Fruit fly (Drosophila melanogaster) whole organism, wandering third instar larva: ENCODE results near the gene CG31174.

ENCODE experiments used
- Abd-B ChIP-seq: fragments of >200 bp; optimal IDR thresholded peaks from 2 replicates; lab custom pipeline; 2017; ENCODE audit warnings: missing biosample characterization, missing genetic modification characterization
- CG9705 ChIP-seq: fragments of 200-800 bp; sonication (Bioruptor generic); optimal IDR thresholded peaks from 2 replicates; lab custom pipeline; 2018; ENCODE audit warnings: missing biosample characterization, mild to moderate bottlenecking, missing genetic modification characterization
- CrebA ChIP-seq: fragments of 200-800 bp; sonication (Bioruptor generic); optimal IDR thresholded peaks from 2 replicates; lab custom pipeline; 2016; ENCODE audit warnings: missing biosample characterization, mild to moderate bottlenecking, missing genetic modification characterization, borderline replicate concordance
- Dif ChIP-seq: fragments of 200-275, 200-300 bp; sonication (Bioruptor generic); optimal IDR thresholded peaks from 2 replicates; lab custom pipeline; 2018; ENCODE audit warnings: missing biosample characterization, missing genetic modification characterization; ENCODE audit not compliant: partially characterized antibody
- GATAd ChIP-seq: sonication (Bioruptor generic); optimal IDR thresholded peaks from 2 replicates; lab custom pipeline; 2016; ENCODE audit warnings: missing biosample characterization, missing genetic modification characterization
- HLH106 ChIP-seq: fragments of 200-800 bp; optimal IDR thresholded peaks from 3 replicates; lab custom pipeline; 2019; ENCODE audit warnings: missing biosample characterization, mild to moderate bottlenecking, missing genetic modification characterization, moderate library complexity
- Hnf4 ChIP-seq: fragments of 200-800 bp; sonication (Bioruptor generic); optimal IDR thresholded peaks from 2 replicates; lab custom pipeline; 2016; ENCODE audit warnings: missing biosample characterization, mild to moderate bottlenecking, missing genetic modification characterization
- Hr78 ChIP-seq: fragments of >200 bp; optimal IDR thresholded peaks from 2 replicates; lab custom pipeline; 2017; ENCODE audit warnings: missing biosample characterization, missing genetic modification characterization
- Hr83 ChIP-seq: fragments of 200-300 bp; sonication (Bioruptor generic); optimal IDR thresholded peaks from 2 replicates; lab custom pipeline; 2016; ENCODE audit warnings: missing biosample characterization, mild to moderate bottlenecking, missing genetic modification characterization, moderate library complexity; ENCODE audit not compliant: poor library complexity, severe bottlenecking
- Mio ChIP-seq: sonication (Bioruptor generic); optimal IDR thresholded peaks from 2 replicates; lab custom pipeline; 2016; ENCODE audit warnings: missing biosample characterization, missing genetic modification characterization
- Myc ChIP-seq: fragments of >200 bp; optimal IDR thresholded peaks from 2 replicates; lab custom pipeline; 2017
- N ChIP-seq: fragments of >200 bp; optimal IDR thresholded peaks from 2 replicates; lab custom pipeline; 2018; ENCODE audit warnings: missing biosample characterization, missing external identifiers, missing genetic modification characterization
- OdsH ChIP-seq: fragments of 200-800 bp; sonication (Bioruptor generic); optimal IDR thresholded peaks from 2 replicates; lab custom pipeline; 2016; ENCODE audit warnings: missing biosample characterization, mild to moderate bottlenecking, missing genetic modification characterization
- Rel ChIP-seq, 2 experiments: fragments of 200-800 bp; sonication (Bioruptor generic) in 1 of 2; optimal IDR thresholded peaks; 2 replicates in 1 of 2; 3 replicates in 1 of 2; lab custom pipeline; 2016 to 2019; ENCODE audit warnings: mild to moderate bottlenecking in 2 of 2, missing biosample characterization in 2 of 2, missing genetic modification characterization in 2 of 2, moderate library complexity in 1 of 2
- Sp1 ChIP-seq: fragments of 200-800 bp; sonication (Bioruptor generic); optimal IDR thresholded peaks from 3 replicates; lab custom pipeline; 2019; ENCODE audit warnings: missing biosample characterization, mild to moderate bottlenecking, missing genetic modification characterization, moderate library complexity
- br ChIP-seq: fragments of 200-800 bp; sonication (Bioruptor generic); optimal IDR thresholded peaks from 2 replicates; lab custom pipeline; 2016; ENCODE audit warnings: missing biosample characterization, missing genetic modification characterization
- brk ChIP-seq: fragments of 200-800 bp; sonication (Bioruptor generic); optimal IDR thresholded peaks from 2 replicates; lab custom pipeline; 2016; ENCODE audit warnings: missing biosample characterization, mild to moderate bottlenecking, missing genetic modification characterization
- dl ChIP-seq, 2 experiments: fragments of 175-275, 200-275 bp in 1 of 2; fragments of 200-275 bp in 1 of 2; sonication (Bioruptor generic); optimal IDR thresholded peaks; lab custom pipeline; 2018; ENCODE audit warnings: mild to moderate bottlenecking in 2 of 2, missing biosample characterization in 2 of 2, missing genetic modification characterization in 2 of 2, moderate library complexity in 2 of 2; ENCODE audit not compliant: partially characterized antibody in 2 of 2, insufficient read depth in 1 of 2
- dmrt93B ChIP-seq: fragments of 200-800 bp; sonication (Bioruptor generic); optimal IDR thresholded peaks from 2 replicates; lab custom pipeline; 2018; ENCODE audit warnings: missing biosample characterization, mild to moderate bottlenecking, missing genetic modification characterization
- dsf ChIP-seq: sonication (Bioruptor generic); optimal IDR thresholded peaks from 2 replicates; lab custom pipeline; 2016; ENCODE audit warnings: missing biosample characterization, missing genetic modification characterization, borderline replicate concordance
- ey ChIP-seq: fragments of 200-800 bp; sonication (Bioruptor generic); optimal IDR thresholded peaks from 2 replicates; lab custom pipeline; 2016; ENCODE audit warnings: missing biosample characterization, missing genetic modification characterization
- foxo ChIP-seq, 2 experiments: fragments of 200-800 bp; sonication (Bioruptor generic); optimal IDR thresholded peaks; 2 replicates in 1 of 2; 3 replicates in 1 of 2; lab custom pipeline; 2016 to 2017; ENCODE audit warnings: missing biosample characterization in 2 of 2, missing genetic modification characterization in 2 of 2
- fru ChIP-seq: fragments of 200-800 bp; sonication (Bioruptor generic); optimal IDR thresholded peaks from 3 replicates; lab custom pipeline; 2016; ENCODE audit warnings: missing biosample characterization, mild to moderate bottlenecking, missing genetic modification characterization
- h ChIP-seq: fragments of 200-800 bp; sonication (Bioruptor generic); optimal IDR thresholded peaks from 3 replicates; lab custom pipeline; 2016; ENCODE audit warnings: missing biosample characterization, mild to moderate bottlenecking, missing genetic modification characterization
- jim ChIP-seq: fragments of 175-275, 200-325 bp; sonication (Bioruptor generic); optimal IDR thresholded peaks from 2 replicates; lab custom pipeline; 2016; ENCODE audit warnings: missing biosample characterization, mild to moderate bottlenecking, missing genetic modification characterization
- lola ChIP-seq: fragments of >200 bp; optimal IDR thresholded peaks from 2 replicates; lab custom pipeline; 2017; ENCODE audit warnings: missing biosample characterization, missing genetic modification characterization
- pan ChIP-seq: fragments of >200 bp; optimal IDR thresholded peaks from 2 replicates; lab custom pipeline; 2017
- psq ChIP-seq: fragments of 200-800 bp; sonication (Bioruptor generic); optimal IDR thresholded peaks from 3 replicates; lab custom pipeline; 2017; ENCODE audit warnings: missing biosample characterization, mild to moderate bottlenecking, missing genetic modification characterization, moderate library complexity
- rgr ChIP-seq: fragments of 200-800 bp; sonication (Bioruptor generic); optimal IDR thresholded peaks from 3 replicates; lab custom pipeline; 2016; ENCODE audit warnings: missing biosample characterization, mild to moderate bottlenecking, missing genetic modification characterization
- sage ChIP-seq: fragments of 200-800 bp; sonication (Bioruptor generic); optimal IDR thresholded peaks from 2 replicates; lab custom pipeline; 2016; ENCODE audit warnings: missing biosample characterization, mild to moderate bottlenecking, missing genetic modification characterization
- sv ChIP-seq: fragments of 200-800 bp; sonication (Bioruptor generic); optimal IDR thresholded peaks from 3 replicates; lab custom pipeline; 2016; ENCODE audit warnings: missing biosample characterization, missing genetic modification characterization
- woc ChIP-seq: sonication (Bioruptor generic); optimal IDR thresholded peaks from 2 replicates; lab custom pipeline; 2016; ENCODE audit warnings: missing biosample characterization, mild to moderate bottlenecking, missing genetic modification characterization

The CG31174 gene

DNA sequence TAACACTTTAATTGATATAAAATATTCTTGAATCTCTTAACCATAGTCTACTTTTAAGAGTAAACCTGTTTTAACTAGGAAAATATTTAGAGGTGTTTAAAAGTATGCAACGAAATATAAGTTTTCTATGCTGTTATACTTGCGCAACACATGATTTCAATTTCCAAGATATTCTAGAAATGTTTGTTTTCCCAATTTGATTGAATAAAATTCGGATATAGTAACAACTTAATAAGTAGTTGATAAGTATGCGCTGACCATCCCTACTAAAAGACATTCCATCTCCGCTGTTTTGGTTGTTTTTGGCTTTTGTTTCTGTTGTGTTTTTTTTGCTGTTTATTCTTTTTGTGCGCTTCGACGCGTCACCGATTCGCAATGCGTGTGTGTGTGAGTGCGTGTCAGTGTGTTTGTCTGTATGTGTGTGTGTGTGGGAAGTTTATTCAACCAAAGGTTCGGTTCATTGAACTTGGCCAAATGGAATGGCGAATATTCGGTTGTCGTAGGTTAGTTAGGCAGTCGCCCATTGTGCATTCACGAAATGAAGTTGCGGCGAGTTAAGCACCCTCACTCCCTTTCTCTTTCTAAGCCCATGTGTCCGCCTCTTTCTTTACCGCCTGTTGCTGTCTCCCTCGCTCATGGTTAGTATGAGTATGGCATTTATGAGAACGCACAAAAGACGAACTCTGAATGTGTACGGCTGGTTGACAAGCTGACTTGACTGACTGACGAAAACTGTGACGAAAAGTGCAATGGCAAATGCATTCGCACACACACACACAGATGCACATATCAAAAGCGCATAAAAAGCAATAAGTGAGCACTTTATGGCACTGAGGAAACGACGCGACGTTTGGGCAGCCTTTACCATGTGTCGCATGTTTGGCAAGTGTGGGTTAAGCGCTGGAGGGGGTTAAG, 26.9 kb upstream of the CG31174 start:
- TF ChIP-seq HLH106 (peak; percentile 57), dl (GFP tag; optimal IDR thresholded peaks at IDR 0.05; lab: Kevin White, UChicago; ENCODE audit: insufficient read depth in 1 of 2, partially characterized antibody in 2 of 2) (no peak), ey (GFP tag; lab: Kevin White, UChicago) (no peak), foxo (GFP tag; optimal IDR thresholded peaks at IDR 0.05; lab: Kevin White, UChicago) (peak in 1 of 2 experiments; percentile 15), Hnf4 (GFP tag; lab: Kevin White, UChicago) (no peak), dmrt93B (peak; percentile 60), psq (GFP tag; lab: Kevin White, UChicago) (peak; percentile 16), Dif (GFP tag; lab: Kevin White, UChicago) (no peak), Sp1 (GFP tag; lab: Kevin White, UChicago) (peak; percentile 51), pan (lab: Kevin White, UChicago) (no peak)

DNA sequence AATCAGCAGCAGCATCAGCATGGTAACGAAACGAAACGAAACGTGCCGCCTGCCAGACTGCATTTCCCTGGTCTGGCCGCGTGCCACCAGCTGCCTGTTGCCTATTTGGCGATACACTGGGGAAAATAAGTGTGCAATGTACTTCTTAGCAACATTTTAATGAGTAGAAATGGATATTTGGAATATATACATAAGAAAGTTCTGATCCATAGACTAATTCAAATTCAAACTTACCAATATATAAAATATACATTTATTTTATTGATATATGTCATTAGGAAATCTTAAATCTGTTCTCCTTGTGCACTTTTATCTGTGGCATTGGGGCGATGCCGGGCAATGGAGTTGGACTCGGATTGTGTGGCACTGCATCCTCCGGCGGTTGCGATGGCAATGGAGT, 24.6 kb upstream of the CG31174 start:
- no peak for TF ChIP-seq lola (GFP tag; lab: Kevin White, UChicago)
- TF ChIP-seq psq (GFP tag; lab: Kevin White, UChicago) = peak; percentile 1
- TF ChIP-seq OdsH (GFP tag; lab: Kevin White, UChicago) = no peak
- TF ChIP-seq Abd-B (GFP tag; lab: Kevin White, UChicago) = no peak
- TF ChIP-seq rgr (GFP tag; lab: Kevin White, UChicago) = no peak
- no peak for TF ChIP-seq Hr78
- no peak for TF ChIP-seq ey (GFP tag; lab: Kevin White, UChicago)
- no peak for TF ChIP-seq woc (GFP tag; lab: Kevin White, UChicago)
- TF ChIP-seq HLH106 = peak; percentile 26
- TF ChIP-seq GATAd (GFP tag; lab: Kevin White, UChicago) = no peak
- no peak for TF ChIP-seq N (GFP tag; lab: Kevin White, UChicago)
- TF ChIP-seq Hnf4 (GFP tag; lab: Kevin White, UChicago) = no peak
- peak; percentile 20 for TF ChIP-seq Sp1 (GFP tag; lab: Kevin White, UChicago)
- TF ChIP-seq Dif (GFP tag; lab: Kevin White, UChicago) = no peak
- peak; percentile 12 for TF ChIP-seq h (GFP tag; lab: Kevin White, UChicago)
- no peak for TF ChIP-seq Myc
- no peak for TF ChIP-seq Hr83
- no peak for TF ChIP-seq Mio
- TF ChIP-seq foxo (GFP tag; optimal IDR thresholded peaks at IDR 0.05; lab: Kevin White, UChicago) = peak in 1 of 2 experiments; percentile 22
- no peak for TF ChIP-seq br
- TF ChIP-seq fru (GFP tag; lab: Kevin White, UChicago) = no peak
- TF ChIP-seq sv (GFP tag; lab: Kevin White, UChicago) = no peak
- TF ChIP-seq CG9705 = no peak
- TF ChIP-seq pan (lab: Kevin White, UChicago) = no peak
- no peak for TF ChIP-seq dl (GFP tag; optimal IDR thresholded peaks at IDR 0.05; lab: Kevin White, UChicago; ENCODE audit: insufficient read depth in 1 of 2, partially characterized antibody in 2 of 2)
- no peak for TF ChIP-seq jim (GFP tag; lab: Kevin White, UChicago)
- no peak for TF ChIP-seq brk
- TF ChIP-seq dsf (GFP tag; lab: Kevin White, UChicago) = no peak
- no peak for TF ChIP-seq sage

DNA sequence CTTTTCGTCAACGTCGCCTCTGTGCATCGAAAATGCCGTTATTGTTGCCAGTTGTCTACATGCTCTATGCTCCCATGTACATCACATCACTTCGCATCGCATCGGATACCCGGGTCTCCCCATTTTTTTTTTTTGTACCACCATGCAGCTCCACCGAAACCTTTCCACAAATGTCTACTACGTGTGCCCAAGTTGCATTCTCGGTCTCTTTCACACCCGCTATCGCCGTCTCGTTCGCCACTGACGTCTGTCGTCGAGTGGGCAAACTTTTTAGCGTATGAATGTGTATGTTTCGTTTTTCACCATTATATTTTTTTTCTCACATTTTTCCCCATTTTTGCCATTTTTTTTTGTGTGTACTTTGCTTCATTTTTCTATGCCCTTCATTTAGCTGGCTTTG, 23.1 kb upstream of the CG31174 start:
- no peak for TF ChIP-seq brk
- TF ChIP-seq Hr78 = no peak
- TF ChIP-seq Abd-B (GFP tag; lab: Kevin White, UChicago) = no peak
- TF ChIP-seq Hnf4 (GFP tag; lab: Kevin White, UChicago) = no peak
- no peak for TF ChIP-seq pan (lab: Kevin White, UChicago)
- TF ChIP-seq CrebA (GFP tag; lab: Kevin White, UChicago) = no peak
- TF ChIP-seq Rel (GFP tag; optimal IDR thresholded peaks at IDR 0.05; lab: Kevin White, UChicago) = no peak
- no peak for TF ChIP-seq Rel (tag; optimal IDR thresholded peaks at IDR 0.05; lab: Kevin White, UChicago)
- TF ChIP-seq Sp1 (GFP tag; lab: Kevin White, UChicago) = peak; percentile 19
- no peak for TF ChIP-seq CG9705
